Fruit fly (Drosophila melanogaster): ENCODE results near the gene ND-42.

Gene ND-42

DNA sequence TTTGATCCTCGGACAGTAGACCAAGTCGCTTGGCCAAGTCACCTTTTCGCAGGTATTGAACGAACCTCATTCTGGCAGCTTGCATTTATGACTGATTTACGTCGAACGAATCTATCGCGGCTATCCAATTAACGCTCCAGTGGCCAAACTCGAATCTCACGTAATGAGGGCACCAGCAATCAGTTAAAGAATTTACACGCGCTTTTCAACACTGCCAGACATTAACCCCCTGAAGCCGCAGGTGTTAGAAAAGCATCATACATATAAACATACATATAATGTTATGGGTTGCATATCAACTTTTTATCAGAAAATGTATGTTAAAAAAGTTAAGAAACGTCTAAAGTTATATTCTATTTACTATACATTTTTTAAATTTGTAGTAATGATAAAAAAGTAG is 2.2 kb upstream of the ND-42 start, which contains the start of gene CG6028 (continued):
- TF ChIP-seq CG14667 (GFP tag; IDR thresholded peaks at IDR 0.05): no peak
- TF ChIP-seq Ravus (GFP tag; IDR thresholded peaks at IDR 0.05): no peak
- TF ChIP-seq zfh2 (GFP tag; optimal IDR thresholded peaks at IDR 0.05): peak; percentile 28
- TF ChIP-seq Stat92E (GFP tag; optimal IDR thresholded peaks at IDR 0.05): no peak
- TF ChIP-seq Doc2 (GFP tag; IDR thresholded peaks at IDR 0.05): no peak
- no peak for TF ChIP-seq aop (GFP tag; IDR thresholded peaks at IDR 0.05)
- TF ChIP-seq CG1603 (tag; optimal IDR thresholded peaks at IDR 0.05): peak; percentile 43
- no peak for TF ChIP-seq fd102C (GFP tag; optimal IDR thresholded peaks at IDR 0.05)
- TF ChIP-seq CG9609 (GFP tag; optimal IDR thresholded peaks at IDR 0.05): no peak
- TF ChIP-seq CG6765 (GFP tag; optimal IDR thresholded peaks at IDR 0.05): peak; percentile 22
- TF ChIP-seq CG11696 (GFP tag; IDR thresholded peaks at IDR 0.05): no peak
- TF ChIP-seq Med (GFP tag): peak; percentile 89
- peak; percentile 60 for TF ChIP-seq grn (GFP tag; optimal IDR thresholded peaks at IDR 0.05)
- TF ChIP-seq Dbx (GFP tag; IDR thresholded peaks at IDR 0.05): peak; percentile 45; the same call in 1 of the 3 replicates
- no peak for TF ChIP-seq Bgb (GFP tag; IDR thresholded peaks at IDR 0.05; ENCODE audit: partially characterized antibody)
- TF ChIP-seq dysf (GFP tag; IDR thresholded peaks at IDR 0.05): no peak
- TF ChIP-seq cwo (GFP tag; optimal IDR thresholded peaks at IDR 0.05): no peak
- no peak for TF ChIP-seq Poxn (GFP tag; IDR thresholded peaks at IDR 0.05)
- no peak for TF ChIP-seq CG7786 (GFP tag; optimal IDR thresholded peaks at IDR 0.05)
- peak; percentile 61; the same call in 1 of the 2 replicates for TF ChIP-seq slbo (GFP tag; IDR thresholded peaks at IDR 0.05)
- no peak for TF ChIP-seq Deaf1 (tag; optimal IDR thresholded peaks at IDR 0.05)
- no peak for TF ChIP-seq CG8478 (optimal IDR thresholded peaks at IDR 0.05)
- no peak for TF ChIP-seq fd3F (GFP tag; optimal IDR thresholded peaks at IDR 0.05)
- no peak for TF ChIP-seq knrl (GFP tag; IDR thresholded peaks at IDR 0.05; ENCODE audit: partially characterized antibody)
- TF ChIP-seq Elba2 (GFP tag; optimal IDR thresholded peaks at IDR 0.05): no peak
- no peak for TF ChIP-seq CG10209 (GFP tag; optimal IDR thresholded peaks at IDR 0.05)
- TF ChIP-seq peb (GFP tag; IDR thresholded peaks at IDR 0.05): no peak
- TF ChIP-seq CG14014 (GFP tag; IDR thresholded peaks at IDR 0.05): peak; percentile 24; the same call in 1 of the 2 replicates
- peak; percentile 7 for TF ChIP-seq Hsf (GFP tag; optimal IDR thresholded peaks at IDR 0.05)
- peak; percentile 94 for TF ChIP-seq CG9437 (GFP tag; optimal IDR thresholded peaks at IDR 0.05)

DNA sequence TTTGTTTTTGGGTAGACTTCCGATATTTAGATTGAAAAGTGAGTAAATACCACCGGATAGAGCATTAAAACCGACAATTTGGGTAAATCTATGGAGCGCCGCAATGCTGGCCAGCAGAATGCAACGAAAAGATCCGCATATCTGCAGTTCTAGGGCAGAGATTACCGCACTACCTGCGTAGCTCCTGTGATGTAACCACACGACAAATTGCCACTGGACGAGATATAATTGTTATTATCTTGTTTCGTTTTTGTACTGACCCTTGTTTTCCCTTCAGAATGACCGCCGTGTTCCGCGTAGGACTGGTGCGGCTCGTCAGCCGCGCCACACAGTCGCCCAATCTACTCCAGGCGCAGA is 212 bp downstream of the ND-42 start:
- 0 out of 2 replicates have a peak, but pooled peaks have one; percentile 2 for TF ChIP-seq CG13287 (GFP tag; IDR thresholded peaks at IDR 0.05; ENCODE audit: partially characterized antibody)
- TF ChIP-seq CG3407 (GFP tag; optimal IDR thresholded peaks at IDR 0.05): no peak
- TF ChIP-seq CG1647 (GFP tag; optimal IDR thresholded peaks at IDR 0.05): no peak
- no peak for TF ChIP-seq dm (GFP tag; optimal IDR thresholded peaks at IDR 0.05)
- TF ChIP-seq CG6854 (GFP tag; optimal IDR thresholded peaks at IDR 0.05): no peak
- no peak for TF ChIP-seq CG17912 (GFP tag; optimal IDR thresholded peaks at IDR 0.05)
- no peak for TF ChIP-seq ssp (GFP tag; IDR thresholded peaks at IDR 0.05)
- TF ChIP-seq Chrac-16 (GFP tag; optimal IDR thresholded peaks at IDR 0.05): no peak
- no peak for TF ChIP-seq BEAF-32 (GFP tag; optimal IDR thresholded peaks at IDR 0.05)
- TF ChIP-seq CG14710 (tag; optimal IDR thresholded peaks at IDR 0.05): peak; percentile 3
- TF ChIP-seq CG30020 (tag; optimal IDR thresholded peaks at IDR 0.05): no peak
- no peak for TF ChIP-seq CG12104 (GFP tag; optimal IDR thresholded peaks at IDR 0.05)
- TF ChIP-seq ham (GFP tag; IDR thresholded peaks at IDR 0.05): no peak
- no peak for TF ChIP-seq Hr3 (GFP tag; optimal IDR thresholded peaks at IDR 0.05)
- TF ChIP-seq CG12155 (GFP tag; optimal IDR thresholded peaks at IDR 0.05): no peak
- no peak for TF ChIP-seq Neu2 (GFP tag; optimal IDR thresholded peaks at IDR 0.05; ENCODE audit: borderline replicate concordance)
- no peak for TF ChIP-seq Max (GFP tag; optimal IDR thresholded peaks at IDR 0.05)
- TF ChIP-seq Vsx1 (GFP tag; optimal IDR thresholded peaks at IDR 0.05): no peak
- TF ChIP-seq dysf (GFP tag; IDR thresholded peaks at IDR 0.05): no peak
- no peak for TF ChIP-seq CG11504 (tag; optimal IDR thresholded peaks at IDR 0.05)
- TF ChIP-seq CG7839 (tag; optimal IDR thresholded peaks at IDR 0.05): no peak
- no peak for TF ChIP-seq dati (GFP tag; IDR thresholded peaks at IDR 0.05)
- no peak for TF ChIP-seq toy (GFP tag; IDR thresholded peaks at IDR 0.05)
- TF ChIP-seq CG8281 (tag; optimal IDR thresholded peaks at IDR 0.05): no peak
- TF ChIP-seq Sin3A (optimal IDR thresholded peaks at IDR 0.05): no peak

Measured in whole organism, embryonic.